Worm (Caenorhabditis elegans): ENCODE measurements around the gene F31F6.1.

Gene F31F6.1

DNA sequence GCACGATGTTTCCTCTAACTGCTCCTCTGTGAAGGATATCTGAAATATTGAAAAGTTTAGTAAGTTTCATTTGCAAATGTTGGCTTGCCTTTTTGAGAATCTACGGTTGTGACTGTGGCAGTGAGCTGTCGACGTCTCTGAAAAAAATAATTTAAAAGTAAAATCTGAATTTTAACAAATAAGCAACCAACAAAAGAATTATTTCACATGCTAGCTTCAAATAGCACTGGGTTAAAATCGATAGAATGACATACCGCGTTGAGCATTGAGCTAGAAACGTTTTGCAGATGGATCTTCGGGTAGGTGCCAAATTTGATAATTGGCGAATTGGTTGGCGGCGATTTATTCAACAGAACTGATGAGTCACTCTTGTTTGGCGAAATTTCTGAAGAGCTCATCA lies 3.7 kb upstream of the F31F6.1 start, which contains the start of gene F31F6.2:
Gene F31F6.2 (minus strand): TSS at position 101 of the 400 bp plus-strand sequence.
- TF ChIP-seq unc-62 (GFP tag; optimal IDR thresholded peaks at IDR 0.05), result no peak

DNA sequence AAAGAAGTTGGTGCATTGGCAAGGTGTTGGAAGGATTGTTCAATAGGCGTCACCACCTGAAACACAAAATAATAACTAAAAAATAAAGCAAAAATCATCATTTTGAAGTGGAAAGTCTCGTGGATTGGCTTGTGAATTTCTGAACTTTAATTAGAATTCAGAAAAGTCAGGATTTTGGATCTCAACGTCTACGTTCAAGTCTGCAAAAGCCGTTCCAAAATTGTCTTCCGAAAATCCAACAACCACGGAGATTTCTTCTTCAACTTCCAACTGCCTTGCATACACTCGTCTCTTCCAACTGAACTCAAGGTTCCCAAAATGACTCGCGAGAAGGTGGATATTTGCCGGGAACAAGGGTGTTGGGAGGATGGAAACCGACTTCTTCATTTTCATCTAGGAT lies 2.4 kb downstream of the F31F6.1 start, which contains the start of gene C27C12.3:
Gene C27C12.3 (minus strand): TSS at position 101 of the 400 bp plus-strand sequence.
- no peak for TF ChIP-seq unc-62 (GFP tag; optimal IDR thresholded peaks at IDR 0.05)

DNA sequence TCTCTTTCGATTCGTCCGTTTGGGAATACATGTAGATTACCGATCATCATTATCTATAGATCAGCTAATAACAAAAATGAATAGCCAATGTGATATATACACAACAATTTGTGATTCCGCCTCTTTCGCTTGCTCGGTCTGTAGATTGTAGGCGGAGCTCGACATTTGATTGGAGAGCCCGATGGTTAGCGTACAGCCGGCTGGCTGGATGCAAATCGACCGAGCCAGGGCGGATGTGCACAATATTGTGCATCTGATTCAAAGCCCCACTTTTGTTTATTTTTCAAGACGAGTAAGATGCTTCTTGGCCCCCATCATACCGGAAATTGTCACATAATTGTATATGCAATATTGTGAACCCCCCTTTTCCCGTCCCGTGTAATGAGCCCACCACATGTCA lies 6.3 kb downstream of the F31F6.1 start, which contains the start of gene dmd-4:
Gene dmd-4 (minus strand): TSS at position 101 of the 400 bp plus-strand sequence.
- no peak for TF ChIP-seq unc-62 (GFP tag; optimal IDR thresholded peaks at IDR 0.05)

DNA sequence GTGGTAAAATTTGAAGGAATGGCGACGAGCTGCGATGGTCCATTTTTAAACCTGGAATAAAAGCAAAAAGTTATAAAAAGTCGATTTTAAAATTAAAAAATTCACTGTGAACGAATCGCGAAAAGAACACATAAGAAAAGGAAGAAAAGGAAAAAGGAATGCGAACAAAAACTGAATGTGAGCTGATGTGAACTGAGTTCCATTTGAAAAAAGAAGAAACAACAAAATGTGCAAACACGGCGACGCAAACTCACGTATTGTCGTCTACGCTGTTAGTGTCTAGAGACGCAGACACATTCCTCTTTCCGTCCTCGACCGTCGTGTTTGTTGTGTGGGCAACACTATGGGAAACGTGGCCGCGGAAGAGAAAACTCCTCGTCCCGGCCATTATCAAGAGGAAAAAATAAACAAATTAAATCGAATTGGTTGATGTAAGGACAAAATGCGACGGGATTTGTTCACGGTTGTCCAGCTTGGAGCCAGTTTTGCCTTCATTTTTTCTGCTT lies 14.3 kb downstream of the F31F6.1 start, which contains the start of the genes C27C12.1 and C27C12.4:
Gene C27C12.1 (minus strand): TSS at position 51 of the 506 bp plus-strand sequence.
Gene C27C12.4 (plus strand): TSS at position 375 of the 506 bp plus-strand sequence.
- no peak for TF ChIP-seq unc-62 (GFP tag; optimal IDR thresholded peaks at IDR 0.05)

DNA sequence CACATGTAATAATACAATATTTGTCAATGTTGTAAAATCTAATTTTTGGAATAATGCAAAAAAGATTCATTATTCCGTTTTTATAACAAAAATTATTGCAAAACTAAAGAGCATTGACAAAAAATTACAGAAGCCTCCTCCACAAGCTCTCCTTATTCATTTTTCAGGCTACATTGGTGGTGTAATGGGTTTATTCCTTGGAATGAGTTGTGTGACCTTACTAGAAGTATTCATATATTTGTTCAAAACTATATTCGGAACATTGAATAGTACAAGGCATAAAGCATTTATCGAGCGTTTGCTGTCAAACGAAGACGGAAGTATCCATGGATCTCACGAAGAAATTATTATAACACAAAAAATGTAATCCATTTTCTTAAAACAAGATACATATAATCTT lies 16.2 kb downstream of the F31F6.1 start:
- no peak for TF ChIP-seq unc-62 (GFP tag; optimal IDR thresholded peaks at IDR 0.05)

DNA sequence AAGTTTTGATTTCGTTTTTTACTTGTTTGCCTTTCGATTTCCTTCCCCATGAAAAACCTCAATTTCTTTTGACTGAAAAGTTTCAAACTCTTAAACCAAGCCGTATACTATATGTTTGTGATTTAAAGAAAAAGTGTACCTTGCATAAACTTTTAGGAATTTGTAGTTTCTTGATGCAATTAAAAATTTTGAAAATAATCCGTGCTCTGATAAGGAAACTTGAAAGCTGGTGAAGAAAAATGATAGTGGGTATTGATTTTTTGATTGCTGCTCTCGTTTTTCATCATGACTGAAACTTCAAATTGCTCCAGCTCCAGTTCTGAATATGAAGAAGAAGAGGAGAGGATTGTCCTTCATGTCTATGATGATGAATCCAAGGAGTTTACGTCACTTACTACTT lies 19.0 kb downstream of the F31F6.1 start, which contains the start of gene acd-3:
Gene acd-3 (plus strand): TSS at position 222 of the 400 bp plus-strand sequence.
- TF ChIP-seq unc-62 (GFP tag; optimal IDR thresholded peaks at IDR 0.05), result no peak

DNA sequence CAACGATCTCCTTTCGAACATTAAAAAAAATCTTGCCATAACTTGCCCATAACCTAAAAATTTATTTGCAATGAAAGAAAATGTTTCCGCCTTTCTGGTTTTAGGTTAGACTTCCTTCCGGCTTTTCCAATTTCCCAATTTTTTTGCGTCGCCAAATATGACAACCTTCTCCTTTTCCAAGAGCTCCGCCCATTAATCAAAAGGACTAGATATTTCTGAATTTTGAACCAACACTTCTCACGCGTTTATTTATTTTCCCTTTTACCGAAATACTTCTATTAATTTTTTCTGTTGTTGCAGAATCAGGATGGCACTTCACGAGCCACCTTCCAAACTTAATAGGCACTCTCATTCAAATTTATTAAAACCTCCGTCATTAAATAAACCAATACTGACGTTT lies 22.5 kb downstream of the F31F6.1 start, which contains the start of gene egrh-1:
Gene egrh-1 (plus strand): TSS at position 301 of the 400 bp plus-strand sequence.
- TF ChIP-seq unc-62 (GFP tag; optimal IDR thresholded peaks at IDR 0.05), result no peak

DNA sequence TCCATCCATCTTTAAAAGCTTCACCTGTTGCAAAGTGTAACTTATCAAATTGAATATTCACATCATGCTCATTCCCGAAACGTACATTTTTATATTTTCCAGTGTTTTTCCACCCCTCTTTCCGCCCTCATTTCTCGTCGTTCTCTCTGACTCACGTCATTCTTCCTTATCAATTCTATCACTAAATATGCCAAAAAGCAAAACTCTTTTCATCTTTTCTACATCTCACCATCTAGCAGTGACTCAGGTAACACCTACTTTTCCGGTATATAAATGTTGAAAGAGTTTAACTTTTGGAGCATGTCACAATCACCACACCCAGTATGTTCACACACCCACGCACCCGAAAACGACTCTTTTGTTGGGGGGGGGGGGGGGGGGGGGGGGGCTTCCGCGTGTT lies 23.6 kb downstream of the F31F6.1 start:
- no peak for TF ChIP-seq unc-62 (GFP tag; optimal IDR thresholded peaks at IDR 0.05)

DNA sequence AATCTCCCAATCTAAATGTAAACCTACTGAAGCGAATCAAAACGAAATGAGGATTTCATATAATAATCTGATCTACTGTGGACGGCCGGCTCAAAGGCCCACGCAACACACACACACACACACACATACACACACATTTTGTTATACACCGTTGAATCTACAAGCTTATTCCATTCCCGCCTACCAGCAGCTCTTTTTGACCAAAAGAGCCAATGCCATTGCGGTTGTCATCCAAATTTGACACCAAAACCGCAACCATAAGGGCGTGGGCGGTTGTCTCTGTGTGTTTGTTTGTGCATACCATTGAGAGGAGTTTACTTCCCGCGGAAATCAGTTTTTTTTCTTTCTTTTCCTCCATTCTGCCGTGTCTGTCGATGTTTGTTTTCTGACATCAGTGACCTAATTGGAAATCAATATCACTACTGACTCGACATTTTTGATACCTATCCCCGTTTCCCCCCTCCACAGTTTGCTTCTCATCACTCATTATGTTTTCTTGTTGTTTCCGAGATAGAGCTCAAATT lies 25.2 kb downstream of the F31F6.1 start:
- no peak for TF ChIP-seq unc-62 (GFP tag; optimal IDR thresholded peaks at IDR 0.05)

DNA sequence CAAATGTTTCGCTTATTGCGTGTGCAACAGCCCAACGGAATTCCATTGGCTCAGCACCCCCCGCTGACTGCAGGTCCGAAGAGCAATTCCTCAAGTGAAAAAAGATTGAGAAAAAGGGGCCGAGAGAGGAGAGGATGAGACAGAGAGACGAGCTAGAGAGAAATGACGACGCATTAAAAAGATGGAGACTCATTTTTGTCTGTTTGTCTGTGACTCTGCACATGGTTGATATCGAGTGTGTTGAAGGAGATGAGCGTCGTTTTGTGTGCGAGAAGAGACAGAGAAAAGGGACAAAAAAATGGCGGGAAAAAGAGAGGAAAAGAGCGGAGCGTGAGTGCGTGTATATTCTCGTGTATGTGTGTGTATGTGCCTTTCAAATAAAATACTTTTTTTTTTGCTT lies 27.1 kb downstream of the F31F6.1 start:
- no peak for TF ChIP-seq unc-62 (GFP tag; optimal IDR thresholded peaks at IDR 0.05)

DNA sequence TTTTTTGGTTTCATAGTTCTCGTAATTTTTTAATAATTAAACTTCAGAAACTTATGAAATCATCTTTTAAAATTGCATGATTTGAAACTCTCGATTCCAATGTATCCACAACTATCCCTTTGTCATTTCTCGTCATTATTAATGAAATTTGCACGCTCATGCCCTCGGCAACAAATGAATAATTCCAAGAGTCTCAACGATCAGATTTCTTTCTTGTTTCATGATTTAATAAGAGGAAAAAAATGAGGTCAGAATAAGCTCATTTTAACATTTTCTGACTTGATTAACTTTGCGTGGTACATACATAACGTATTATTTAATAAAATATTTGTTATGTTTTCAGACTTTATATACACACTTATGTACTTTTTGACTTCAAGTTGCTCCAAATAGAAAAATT lies 29.8 kb downstream of the F31F6.1 start:
- TF ChIP-seq unc-62 (GFP tag; optimal IDR thresholded peaks at IDR 0.05), result no peak

DNA sequence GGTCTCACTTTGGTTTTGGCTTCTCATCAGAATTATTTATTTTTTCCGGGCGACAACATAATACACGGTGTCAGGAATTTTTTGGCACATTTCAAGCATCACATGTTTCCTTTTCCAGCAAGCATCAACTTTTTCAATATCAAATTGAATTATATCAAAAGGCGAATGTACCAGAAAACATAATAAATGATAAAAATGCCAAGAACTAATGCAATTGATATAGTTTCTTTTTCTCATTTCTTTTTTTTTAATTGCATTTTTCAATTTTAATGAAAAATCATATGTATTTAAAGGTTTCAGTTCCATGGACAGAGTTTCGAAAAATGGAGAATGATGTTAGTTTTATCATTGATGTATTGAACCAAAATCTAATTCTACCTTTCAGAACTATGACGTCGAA lies 36.6 kb downstream of the F31F6.1 start, which contains the start of gene dpf-2:
Gene dpf-2 (plus strand): TSS at position 301 of the 400 bp plus-strand sequence.
- no peak for TF ChIP-seq unc-62 (GFP tag; optimal IDR thresholded peaks at IDR 0.05)

DNA sequence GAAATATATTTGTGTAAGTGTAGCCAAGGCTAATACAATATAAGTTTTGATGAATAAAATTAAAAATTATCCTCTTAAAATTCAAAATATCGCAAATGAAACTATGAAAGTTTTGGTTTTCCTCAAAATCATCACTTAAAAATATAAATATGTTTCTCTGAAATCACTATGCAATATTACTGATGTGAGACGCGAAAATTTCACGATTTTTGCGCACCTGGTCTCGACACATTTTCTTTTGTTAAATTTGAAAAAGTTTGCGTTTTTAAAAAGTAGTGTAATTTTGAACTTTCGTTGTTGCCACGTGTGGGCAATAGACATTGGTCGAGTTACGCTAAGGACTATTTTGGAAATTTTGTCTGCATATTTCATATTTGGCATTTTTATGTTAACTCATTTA lies 39.3 kb downstream of the F31F6.1 start:
- no peak for TF ChIP-seq unc-62 (GFP tag; optimal IDR thresholded peaks at IDR 0.05)

DNA sequence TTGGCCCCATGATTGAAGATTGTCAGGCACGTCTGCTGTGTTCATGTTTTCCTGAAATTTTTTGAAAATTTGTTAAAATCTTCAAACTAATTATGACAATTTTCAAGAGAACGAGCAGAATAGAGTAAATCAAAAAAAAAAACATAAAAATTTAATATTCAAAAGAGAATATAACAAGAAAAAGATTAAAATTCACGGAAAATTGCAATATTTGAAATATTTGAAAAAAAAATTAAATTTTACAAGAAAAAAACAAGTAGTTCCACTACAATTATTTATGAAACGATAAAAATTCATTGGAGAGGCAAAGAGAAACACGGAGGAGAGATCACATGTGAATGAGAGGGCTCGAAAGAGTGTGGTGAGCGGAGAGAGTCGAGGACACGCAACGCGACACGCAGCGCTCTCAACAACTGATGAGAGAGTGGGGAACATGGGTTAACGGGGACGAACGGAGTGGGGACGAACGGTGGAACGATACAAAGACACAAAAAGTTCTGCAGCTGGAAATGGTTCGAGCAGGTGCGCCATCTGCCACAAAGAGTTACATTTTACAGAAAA lies 43.5 kb downstream of the F31F6.1 start, which contains the start of gene mbk-1:
Gene mbk-1 (minus strand): TSS at position 51 of the 561 bp plus-strand sequence.
- no peak for TF ChIP-seq unc-62 (GFP tag; optimal IDR thresholded peaks at IDR 0.05)

DNA sequence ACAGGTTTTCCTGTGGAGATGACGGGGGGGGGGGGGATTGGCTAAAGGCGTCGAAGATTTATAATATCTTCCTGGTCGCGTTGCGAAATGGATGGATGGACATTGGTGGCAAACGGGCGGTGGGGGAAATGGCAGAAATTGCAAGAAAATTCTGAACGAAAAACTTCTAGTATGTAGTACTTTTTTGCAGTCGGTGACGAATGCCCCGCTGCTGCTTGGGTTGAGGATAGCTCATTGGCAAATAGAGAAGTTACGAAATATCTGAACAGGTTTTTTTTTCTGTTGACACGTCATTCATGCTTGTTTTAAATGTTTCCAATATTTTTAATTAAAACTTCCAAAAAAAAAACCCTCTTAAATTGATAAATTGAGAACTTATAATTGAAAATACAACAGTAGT lies 48.6 kb downstream of the F31F6.1 start:
- TF ChIP-seq unc-62 (GFP tag; optimal IDR thresholded peaks at IDR 0.05), result no peak

DNA sequence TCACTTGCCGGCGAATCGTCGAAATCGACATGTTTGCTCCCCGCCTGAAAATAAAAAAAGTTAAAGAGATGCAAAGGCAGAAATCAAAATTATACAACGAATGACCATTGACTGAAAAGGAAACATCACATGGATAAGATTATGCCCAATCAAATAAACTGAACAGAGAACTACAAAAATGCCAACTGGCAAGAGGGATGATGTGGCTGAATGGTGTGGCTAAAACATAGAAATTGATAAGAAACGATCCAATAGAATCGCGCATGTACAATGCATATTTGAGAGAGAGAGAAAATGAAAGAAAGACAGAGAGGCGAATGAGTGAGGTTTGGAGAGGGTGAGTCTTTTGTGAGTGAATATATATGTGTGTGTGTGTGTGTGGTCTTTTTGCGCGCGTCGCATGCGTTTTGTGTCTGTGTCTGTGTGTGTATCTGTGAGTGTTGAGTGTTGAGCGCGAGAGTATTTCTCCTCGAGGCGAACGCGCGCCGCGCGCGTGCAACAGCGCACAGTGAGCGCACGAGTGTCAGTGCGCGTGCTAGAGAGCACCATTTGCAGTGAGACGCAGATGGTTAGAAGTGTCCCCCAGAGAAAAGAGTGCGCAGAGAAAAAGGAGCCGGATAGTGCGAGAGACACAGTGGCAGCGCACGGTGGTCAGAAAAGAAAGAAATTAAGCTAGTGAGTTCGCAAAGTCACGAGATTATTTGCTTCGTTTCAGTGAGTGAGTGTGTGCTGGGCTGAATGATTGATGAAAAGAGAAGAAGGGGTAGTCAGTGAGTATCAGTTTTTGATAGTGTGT lies 49.4 kb downstream of the F31F6.1 start, which contains the start of gene epn-1:
Gene epn-1 (minus strand): TSS at position 51 of the 796 bp plus-strand sequence.
- TF ChIP-seq unc-62 (GFP tag; optimal IDR thresholded peaks at IDR 0.05), result no peak

Data from whole organism, dauer.